Worm (Caenorhabditis elegans) whole organism, L4 larva: ENCODE data around the gene F54H5.2.

ENCODE experiments used
- attf-4 ChIP-seq: sonication (generic microtip); optimal IDR thresholded peaks from 3 replicates; lab custom pipeline; 2017; ENCODE audit warnings: missing biosample characterization, missing genetic modification characterization
- daf-12 ChIP-seq: fragments of 150-350 bp; optimal IDR thresholded peaks from 2 replicates; lab custom pipeline; 2014; ENCODE audit warnings: missing biosample characterization, missing genetic modification reagents, missing genetic modification characterization
- nhr-11 ChIP-seq: fragments of 150-350 bp; optimal IDR thresholded peaks from 2 replicates; lab custom pipeline; 2014; ENCODE audit warnings: missing biosample characterization, missing genetic modification characterization
- snpc-4 ChIP-seq: fragments of 150-350 bp; optimal IDR thresholded peaks from 2 replicates; lab custom pipeline; 2014; ENCODE audit warnings: missing biosample characterization, missing genetic modification characterization

DNA sequence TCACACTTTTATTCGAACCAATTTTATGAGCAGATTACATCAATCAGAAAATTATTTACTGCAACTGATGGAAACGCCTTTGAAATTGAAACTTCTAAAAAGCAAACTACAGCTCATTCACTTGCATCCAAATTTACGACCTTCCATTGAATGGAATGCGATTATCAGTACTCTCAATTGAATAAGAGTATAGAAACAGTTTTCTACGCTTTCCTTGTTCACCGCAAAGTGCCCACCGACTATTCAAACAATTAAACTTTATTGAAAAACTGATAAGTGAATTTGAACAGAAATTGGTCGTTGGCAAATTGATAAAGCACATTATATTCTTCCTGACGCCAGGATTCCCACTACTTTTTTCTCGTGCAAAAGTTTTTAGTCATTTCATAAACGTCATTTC, 38.6 kb downstream of the F54H5.2 start:
- TF ChIP-seq nhr-11 (tag; lab: Kevin White, UChicago) (no peak), attf-4 (tag; lab: Kevin White, UChicago) (no peak), daf-12 (tag; lab: Kevin White, UChicago) (no peak), snpc-4 (tag; lab: Kevin White, UChicago) (no peak)
